Fruit fly (Drosophila melanogaster): ENCODE measurements around the gene CG42659.

Gene CG42659

dm6 chr2L:17963071-17963567 lies 44.0 kb upstream of the CG42659 start, which contains the start of gene CG5674 (continued):
- TF ChIP-seq da (GFP tag; optimal IDR thresholded peaks at IDR 0.05) (no peak), crol (GFP tag; IDR thresholded peaks at IDR 0.05) (peak; percentile 91), B-H2 (GFP tag; optimal IDR thresholded peaks at IDR 0.05) (no peak), zf30C (GFP tag; optimal IDR thresholded peaks at IDR 0.05) (peak; percentile 94), CG9797 (GFP tag; optimal IDR thresholded peaks at IDR 0.05) (peak; percentile 34), CG1233 (GFP tag; optimal IDR thresholded peaks at IDR 0.05) (no peak), CG34376 (GFP tag; optimal IDR thresholded peaks at IDR 0.05) (no peak), CG6765 (GFP tag; optimal IDR thresholded peaks at IDR 0.05) (no peak), CG12942 (GFP tag; optimal IDR thresholded peaks at IDR 0.05) (no peak), nom (GFP tag; optimal IDR thresholded peaks at IDR 0.05) (no peak), CG1832 (GFP tag; optimal IDR thresholded peaks at IDR 0.05) (peak; percentile 37), NK7.1 (GFP tag; optimal IDR thresholded peaks at IDR 0.05) (no peak), pros (GFP tag; optimal IDR thresholded peaks at IDR 0.05) (no peak), ham (GFP tag; IDR thresholded peaks at IDR 0.05) (no peak), Kr (GFP tag; optimal IDR thresholded peaks at IDR 0.05) (no peak), PHDP (tag; optimal IDR thresholded peaks at IDR 0.05) (no peak), CG11085 (GFP tag; IDR thresholded peaks at IDR 0.05) (no peak), CG2199 (GFP tag; IDR thresholded peaks at IDR 0.05) (peak; percentile 53; the same call in 1 of the 3 replicates), Ssrp (tag; optimal IDR thresholded peaks at IDR 0.05) (no peak), CG13775 (GFP tag; optimal IDR thresholded peaks at IDR 0.05) (peak; percentile 49), Hr3 (GFP tag; optimal IDR thresholded peaks at IDR 0.05) (peak; percentile 43), CG12104 (GFP tag; optimal IDR thresholded peaks at IDR 0.05) (no peak), psq (GFP tag; optimal IDR thresholded peaks at IDR 0.05) (peak; percentile 19), CG31388 (GFP tag; optimal IDR thresholded peaks at IDR 0.05) (no peak), zen (tag; optimal IDR thresholded peaks at IDR 0.05) (peak; percentile 31), CG12155 (GFP tag; optimal IDR thresholded peaks at IDR 0.05) (peak; percentile 80), Nf-YB (GFP tag; optimal IDR thresholded peaks at IDR 0.05) (no peak), CG7357 (GFP tag; IDR thresholded peaks at IDR 0.05) (no peak), Abd-B (GFP tag; optimal IDR thresholded peaks at IDR 0.05) (peak; percentile 72), CG4707 (GFP tag; optimal IDR thresholded peaks at IDR 0.05) (no peak), CG3281 (GFP tag; optimal IDR thresholded peaks at IDR 0.05) (no peak), CG1603 (tag; optimal IDR thresholded peaks at IDR 0.05) (no peak), danr (GFP tag; IDR thresholded peaks at IDR 0.05) (0 out of 2 replicates have a peak, but pooled peaks have one; percentile 34), CG10565 (GFP tag; optimal IDR thresholded peaks at IDR 0.05) (no peak), CG8944 (GFP tag; optimal IDR thresholded peaks at IDR 0.05) (peak; percentile 42), bowl (GFP tag; IDR thresholded peaks at IDR 0.05) (no peak), unc-4 (GFP tag; IDR thresholded peaks at IDR 0.05; ENCODE audit: partially characterized antibody) (peak; percentile 82), CG16813 (GFP tag; IDR thresholded peaks at IDR 0.05; ENCODE audit: partially characterized antibody) (peak; percentile 92), CG10543 (GFP tag; optimal IDR thresholded peaks at IDR 0.05) (no peak), odd (GFP tag; optimal IDR thresholded peaks at IDR 0.05) (no peak), slbo (GFP tag; IDR thresholded peaks at IDR 0.05) (peak; percentile 76), CG10431 (GFP tag; optimal IDR thresholded peaks at IDR 0.05) (no peak), nau (GFP tag; optimal IDR thresholded peaks at IDR 0.05) (no peak), abd-A (tag; optimal IDR thresholded peaks at IDR 0.05) (no peak), C15 (GFP tag; IDR thresholded peaks at IDR 0.05) (no peak), CG4328 (GFP tag; optimal IDR thresholded peaks at IDR 0.05) (no peak), CG17912 (GFP tag; optimal IDR thresholded peaks at IDR 0.05) (peak; percentile 23), Chrac-16 (GFP tag; optimal IDR thresholded peaks at IDR 0.05) (peak; percentile 40), CTCF (GFP tag; optimal IDR thresholded peaks at IDR 0.05) (peak; percentile 78), slou (GFP tag; optimal IDR thresholded peaks at IDR 0.05) (peak; percentile 44), chm (GFP tag; IDR thresholded peaks at IDR 0.05) (0 out of 2 replicates have a peak, but pooled peaks have one; percentile 18)
